Fruit fly (Drosophila melanogaster) whole organism, embryonic: Measurements from ENCODE around the gene CG5440.
A peak's percentile ranks its signal among the peaks of the same experiment; 100 is the strongest.

Source experiments
- ATbp ChIP-seq: fragments of 200-800 bp; sonication (Bioruptor generic); optimal IDR thresholded peaks from 2 replicates; lab custom pipeline; 2017; ENCODE audit warnings: missing biosample characterization, mild to moderate bottlenecking, missing genetic modification characterization, missing genetic modification reagents
- Atf-2 ChIP-seq: fragments of 200-800 bp; sonication (Bioruptor generic); optimal IDR thresholded peaks from 2 replicates; lab custom pipeline; 2016; ENCODE audit warnings: missing biosample characterization, missing genetic modification characterization
- Atf6 ChIP-seq: fragments of 200-800 bp; sonication (Bioruptor generic); IDR thresholded peaks from 2 replicates; pipeline ENCODE4 v1.3.6; 2022; ENCODE audit warnings: missing biosample characterization, missing genetic modification characterization
- CG10147 ChIP-seq: fragments of 200-800 bp; sonication (Bioruptor generic); optimal IDR thresholded peaks from 2 replicates; lab custom pipeline; 2019; ENCODE audit warnings: missing biosample characterization, mild to moderate bottlenecking, missing genetic modification characterization, moderate library complexity
- CG10462 ChIP-seq: fragments of 200-800 bp; sonication (Bioruptor generic); optimal IDR thresholded peaks from 2 replicates; lab custom pipeline; 2016; ENCODE audit warnings: missing biosample characterization, missing genetic modification characterization
- CG10543 ChIP-seq: fragments of 200-800 bp; sonication (Bioruptor generic); optimal IDR thresholded peaks from 3 replicates; lab custom pipeline; 2017; ENCODE audit warnings: missing biosample characterization, mild to moderate bottlenecking, missing genetic modification characterization, moderate library complexity
- CG11093 ChIP-seq: fragments of 200-800 bp; sonication (Bioruptor generic); IDR thresholded peaks from 3 replicates; pipeline ENCODE4 v1.3.6; 2022; ENCODE audit warnings: missing biosample characterization, missing genetic modification characterization
- CG12744 ChIP-seq: fragments of 200-800 bp; sonication (Bioruptor generic); optimal IDR thresholded peaks from 2 replicates; lab custom pipeline; 2016; ENCODE audit warnings: missing biosample characterization, missing genetic modification characterization
- CG13123 ChIP-seq: fragments of 200-800 bp; sonication (Bioruptor generic); optimal IDR thresholded peaks from 2 replicates; lab custom pipeline; 2016; ENCODE audit warnings: missing biosample characterization, missing genetic modification characterization
- CG13287 ChIP-seq: fragments of 200-800 bp; sonication (Bioruptor generic); IDR thresholded peaks from 2 replicates; pipeline ENCODE4 v1.3.6; 2022; ENCODE audit warnings: missing biosample characterization, missing genetic modification characterization; ENCODE audit not compliant: partially characterized antibody
- CG14965 ChIP-seq: fragments of 200-800 bp; sonication (Bioruptor generic); optimal IDR thresholded peaks from 2 replicates; lab custom pipeline; 2016; ENCODE audit warnings: missing biosample characterization, missing genetic modification characterization, borderline replicate concordance
- CG16815 ChIP-seq: fragments of 200-800 bp; sonication (Bioruptor generic); optimal IDR thresholded peaks from 3 replicates; lab custom pipeline; 2017; ENCODE audit warnings: missing biosample characterization, mild to moderate bottlenecking, missing genetic modification characterization
- CG2116 ChIP-seq: fragments of 200-800 bp; sonication (Bioruptor generic); optimal IDR thresholded peaks from 3 replicates; lab custom pipeline; 2018; ENCODE audit warnings: missing biosample characterization, mild to moderate bottlenecking, missing genetic modification characterization
- CG2120 ChIP-seq: fragments of 200-800 bp; sonication (Bioruptor generic); optimal IDR thresholded peaks from 3 replicates; lab custom pipeline; 2016; ENCODE audit warnings: missing biosample characterization, missing genetic modification characterization
- CG2678 ChIP-seq: fragments of 200-800 bp; sonication (Bioruptor generic); optimal IDR thresholded peaks from 3 replicates; lab custom pipeline; 2019; ENCODE audit warnings: missing biosample characterization, mild to moderate bottlenecking, missing genetic modification characterization, moderate library complexity
- CG3065 ChIP-seq: fragments of 200-800 bp; sonication (Bioruptor generic); optimal IDR thresholded peaks from 2 replicates; lab custom pipeline; 2016; ENCODE audit warnings: missing biosample characterization, missing genetic modification characterization
- CG3281 ChIP-seq: fragments of 200-800 bp; sonication (Bioruptor generic); optimal IDR thresholded peaks from 3 replicates; lab custom pipeline; 2017; ENCODE audit warnings: missing biosample characterization, mild to moderate bottlenecking, missing genetic modification characterization
- CG3847 ChIP-seq: fragments of 200-800 bp; sonication (Bioruptor generic); IDR thresholded peaks from 2 replicates; pipeline ENCODE4 v1.3.6; 2022; ENCODE audit warnings: missing biosample characterization, missing genetic modification characterization
- CG4404 ChIP-seq: fragments of 200-800 bp; sonication (Bioruptor generic); IDR thresholded peaks from 2 replicates; pipeline ENCODE4 v1.3.6; 2022; ENCODE audit warnings: missing biosample characterization, missing genetic modification characterization
- CG6683 ChIP-seq: fragments of 200-800 bp; sonication (Bioruptor generic); optimal IDR thresholded peaks from 2 replicates; lab custom pipeline; 2017; ENCODE audit warnings: missing biosample characterization, mild to moderate bottlenecking, missing genetic modification characterization, missing genetic modification reagents
- CG7556 ChIP-seq: fragments of 200-800 bp; sonication (Bioruptor generic); optimal IDR thresholded peaks from 2 replicates; lab custom pipeline; 2017; ENCODE audit warnings: missing biosample characterization, mild to moderate bottlenecking, missing genetic modification characterization
- CG8281 ChIP-seq: fragments of 200-800 bp; sonication (Bioruptor generic); optimal IDR thresholded peaks from 2 replicates; lab custom pipeline; 2018; ENCODE audit warnings: missing biosample characterization, mild to moderate bottlenecking, missing genetic modification characterization, moderate library complexity
- Chrac-16 ChIP-seq: fragments of 200-800 bp; sonication (Bioruptor generic); optimal IDR thresholded peaks from 3 replicates; lab custom pipeline; 2016; ENCODE audit warnings: missing biosample characterization, missing genetic modification characterization
- CoRest ChIP-seq: fragments of 200-800 bp; sonication (Bioruptor generic); optimal IDR thresholded peaks from 3 replicates; lab custom pipeline; 2018; ENCODE audit warnings: missing biosample characterization, mild to moderate bottlenecking, missing genetic modification characterization, moderate library complexity
- Dp ChIP-seq: fragments of 200-800 bp; sonication (Bioruptor generic); optimal IDR thresholded peaks from 2 replicates; lab custom pipeline; 2018; ENCODE audit warnings: missing biosample characterization, mild to moderate bottlenecking, missing genetic modification characterization, moderate library complexity
- Dref ChIP-seq: fragments of 200-800 bp; sonication (Bioruptor generic); IDR thresholded peaks from 2 replicates; pipeline ENCODE4 v1.3.6; 2022; ENCODE audit warnings: missing biosample characterization, missing genetic modification characterization
- HmgZ ChIP-seq: fragments of 200-800 bp; sonication (Bioruptor generic); optimal IDR thresholded peaks from 2 replicates; lab custom pipeline; 2018; ENCODE audit warnings: missing biosample characterization, mild to moderate bottlenecking, missing genetic modification characterization
- Optix ChIP-seq: fragments of 200-800 bp; sonication (Bioruptor generic); IDR thresholded peaks from 3 replicates; pipeline ENCODE4 v1.3.6; 2022; ENCODE audit warnings: missing biosample characterization, missing genetic modification characterization
- Ptx1 ChIP-seq: fragments of 200-800 bp; sonication (Bioruptor generic); IDR thresholded peaks from 2 replicates; pipeline ENCODE4 v1.3.6; 2022; ENCODE audit warnings: missing biosample characterization, missing genetic modification characterization
- Sin3A ChIP-seq: fragments of >200 bp; optimal IDR thresholded peaks from 2 replicates; lab custom pipeline; 2018
- ase ChIP-seq: fragments of 200-800 bp; sonication (Bioruptor generic); IDR thresholded peaks from 3 replicates; pipeline ENCODE4 v1.3.6; 2022; ENCODE audit warnings: missing biosample characterization, missing genetic modification characterization
- disco-r ChIP-seq: fragments of 200-800 bp; sonication (Bioruptor generic); optimal IDR thresholded peaks from 2 replicates; lab custom pipeline; 2016; ENCODE audit warnings: missing biosample characterization, missing genetic modification characterization
- eyg ChIP-seq: fragments of 200-800 bp; sonication (Bioruptor generic); optimal IDR thresholded peaks from 3 replicates; lab custom pipeline; 2016; ENCODE audit warnings: missing biosample characterization, missing genetic modification characterization
- fd3F ChIP-seq: fragments of 200-800 bp; sonication (Bioruptor generic); optimal IDR thresholded peaks from 2 replicates; lab custom pipeline; 2018; ENCODE audit warnings: missing biosample characterization, mild to moderate bottlenecking, missing genetic modification characterization, moderate library complexity
- gro ChIP-seq: fragments of 200-800 bp; sonication (Bioruptor generic); optimal IDR thresholded peaks from 2 replicates; lab custom pipeline; 2016; ENCODE audit warnings: missing biosample characterization, missing genetic modification characterization
- gsb ChIP-seq: fragments of 200-800 bp; sonication (Bioruptor generic); IDR thresholded peaks from 2 replicates; pipeline ENCODE4 v1.3.6; 2022; ENCODE audit warnings: missing biosample characterization, missing genetic modification characterization
- hb ChIP-seq: fragments of 200-800 bp; sonication (Bioruptor generic); IDR thresholded peaks from 3 replicates; pipeline ENCODE4 v1.3.6; 2022; ENCODE audit warnings: missing biosample characterization, missing genetic modification characterization; ENCODE audit not compliant: partially characterized antibody
- hkb ChIP-seq, 2 experiments: fragments of 200-800 bp in 1 of 2; fragments of >200 bp in 1 of 2; sonication (Bioruptor generic) in 1 of 2; IDR thresholded peaks in 1 of 2; optimal IDR thresholded peaks in 1 of 2; 2 replicates each; pipeline versions ENCODE4 v1.3.6 to Lab custom; 2017 to 2022; ENCODE audit warnings: missing biosample characterization in 1 of 2, missing genetic modification characterization in 1 of 2
- inv ChIP-seq: fragments of 200-800 bp; sonication (Bioruptor generic); IDR thresholded peaks from 2 replicates; pipeline ENCODE4 v1.3.6; 2022; ENCODE audit warnings: missing biosample characterization, missing genetic modification characterization; ENCODE audit not compliant: partially characterized antibody
- jumu ChIP-seq: fragments of 200-800 bp; sonication (Bioruptor generic); optimal IDR thresholded peaks from 3 replicates; lab custom pipeline; 2016; ENCODE audit warnings: missing biosample characterization, missing genetic modification characterization
- kah ChIP-seq: fragments of 200-800 bp; sonication (Bioruptor generic); optimal IDR thresholded peaks from 2 replicates; lab custom pipeline; 2018; ENCODE audit warnings: missing biosample characterization, mild to moderate bottlenecking, missing genetic modification characterization
- mirr ChIP-seq: fragments of 200-800 bp; sonication (Bioruptor generic); optimal IDR thresholded peaks from 3 replicates; lab custom pipeline; 2018; ENCODE audit warnings: missing biosample characterization, mild to moderate bottlenecking, missing genetic modification characterization
- sc ChIP-seq, 3 experiments: fragments of >200 bp in 2 of 3; fragments of 200-800 bp in 1 of 3; sonication (Bioruptor generic) in 1 of 3; optimal IDR thresholded peaks; 2 replicates in 2 of 3; 3 replicates in 1 of 3; lab custom pipeline; 2017; ENCODE audit warnings: mild to moderate bottlenecking in 1 of 3, missing biosample characterization in 1 of 3, missing genetic modification characterization in 1 of 3, missing genetic modification reagents in 1 of 3
- sens ChIP-seq: fragments of 200-800 bp; sonication (Bioruptor generic); peaks from one replicate; lab custom pipeline; 2016; ENCODE audit warnings: missing biosample characterization, missing genetic modification characterization
- seq ChIP-seq: fragments of 200-800 bp; sonication (Bioruptor generic); IDR thresholded peaks from 2 replicates; pipeline ENCODE4 v1.3.6; 2022; ENCODE audit warnings: missing biosample characterization, missing genetic modification characterization
- sima ChIP-seq: fragments of 200-800 bp; sonication (Bioruptor generic); optimal IDR thresholded peaks from 2 replicates; lab custom pipeline; 2016; ENCODE audit warnings: missing biosample characterization, missing genetic modification characterization
- slbo ChIP-seq: fragments of 200-800 bp; sonication (Bioruptor generic); IDR thresholded peaks from 2 replicates; pipeline ENCODE4 v1.3.6; 2022; ENCODE audit warnings: missing biosample characterization, missing genetic modification characterization
- tna ChIP-seq: fragments of 200-800 bp; sonication (Bioruptor generic); IDR thresholded peaks from 2 replicates; pipeline ENCODE4 v1.3.6; 2022; ENCODE audit warnings: missing biosample characterization, missing genetic modification characterization; ENCODE audit not compliant: partially characterized antibody
- vvl ChIP-seq: fragments of 200-800 bp; sonication (Bioruptor generic); IDR thresholded peaks from 2 replicates; pipeline ENCODE4 v1.3.6; 2022; ENCODE audit warnings: missing biosample characterization, missing genetic modification characterization
- z ChIP-seq: fragments of 200-800 bp; sonication (Bioruptor generic); IDR thresholded peaks from 3 replicates; pipeline ENCODE4 v1.3.6; 2022; ENCODE audit warnings: missing biosample characterization, missing genetic modification characterization
- zfh1 ChIP-seq: fragments of 200-800 bp; sonication (Bioruptor generic); IDR thresholded peaks from 3 replicates; pipeline ENCODE4 v1.3.6; 2022; ENCODE audit warnings: missing biosample characterization, missing genetic modification characterization

The CG5440 gene

dm6 chr2L:1377635-1378034 lies 43.7 kb downstream of the CG5440 start (continued):
- TF ChIP-seq Dref (GFP tag; lab: Robert Waterston, UW) (no peak), CG7556 (GFP tag; lab: Kevin White, UChicago) (no peak), z (GFP tag; lab: Robert Waterston, UW) (no peak), gsb (GFP tag; lab: Robert Waterston, UW) (no peak), fd3F (GFP tag; lab: Kevin White, UChicago) (no peak), kah (GFP tag; lab: Kevin White, UChicago) (no peak), sens (GFP tag; lab: Kevin White, UChicago) (peak; percentile 64), disco-r (GFP tag; lab: Kevin White, UChicago) (no peak), CG10543 (GFP tag; lab: Kevin White, UChicago) (no peak), CG12744 (GFP tag; lab: Kevin White, UChicago) (no peak), CG3847 (GFP tag; lab: Robert Waterston, UW) (no peak), CG11093 (GFP tag; lab: Robert Waterston, UW) (no peak), tna (GFP tag; lab: Robert Waterston, UW) (no peak), Chrac-16 (GFP tag; lab: Kevin White, UChicago) (no peak), jumu (GFP tag; lab: Kevin White, UChicago) (no peak), CG2120 (GFP tag; lab: Kevin White, UChicago) (peak; percentile 2), CoRest (no peak), sima (no peak), CG16815 (GFP tag; lab: Kevin White, UChicago) (no peak), CG2116 (GFP tag; lab: Kevin White, UChicago) (no peak), sc (optimal IDR thresholded peaks at IDR 0.05; lab: Kevin White, UChicago) (no peak), sc (GFP tag; optimal IDR thresholded peaks at IDR 0.05; lab: Kevin White, UChicago) (no peak), vvl (GFP tag; lab: Robert Waterston, UW) (no peak), Sin3A (lab: Kevin White, UChicago) (no peak), mirr (GFP tag; lab: Kevin White, UChicago) (no peak), CG6683 (GFP tag; lab: Kevin White, UChicago) (no peak), hb (GFP tag; lab: Robert Waterston, UW) (no peak), CG2678 (tag; lab: Kevin White, UChicago) (peak; percentile 36), CG4404 (GFP tag; lab: Robert Waterston, UW) (no peak), inv (GFP tag; lab: Robert Waterston, UW) (no peak), Dp (GFP tag; lab: Kevin White, UChicago) (no peak), ase (GFP tag; lab: Robert Waterston, UW) (no peak), seq (0 out of 2 replicates have a peak, but pooled peaks have one; percentile 31), Atf6 (GFP tag; lab: Robert Waterston, UW) (no peak), CG3065 (no peak), zfh1 (GFP tag; lab: Robert Waterston, UW) (no peak), eyg (GFP tag; lab: Kevin White, UChicago) (no peak), CG3281 (GFP tag; lab: Kevin White, UChicago) (no peak), ATbp (GFP tag; lab: Kevin White, UChicago) (no peak), CG8281 (tag; lab: Kevin White, UChicago) (no peak), Optix (GFP tag; lab: Robert Waterston, UW) (no peak), CG13287 (no peak), Atf-2 (GFP tag; lab: Kevin White, UChicago) (no peak), gro (GFP tag; lab: Kevin White, UChicago) (no peak), CG13123 (GFP tag; lab: Kevin White, UChicago) (no peak), hkb (optimal IDR thresholded peaks at IDR 0.05; lab: Kevin White, UChicago) (no peak), hkb (GFP tag; IDR thresholded peaks at IDR 0.05; lab: Robert Waterston, UW) (0 out of 2 replicates have a peak, but pooled peaks have one; percentile 13), CG10147 (GFP tag; lab: Kevin White, UChicago) (no peak), slbo (peak; percentile 34; the same call in 1 of the 2 replicates), Ptx1 (GFP tag; lab: Robert Waterston, UW) (peak; percentile 35; the same call in 1 of the 2 replicates), CG10462 (GFP tag; lab: Kevin White, UChicago) (no peak), CG14965 (GFP tag; lab: Kevin White, UChicago) (no peak), HmgZ (tag; lab: Kevin White, UChicago) (no peak)
